Fruit fly (Drosophila melanogaster) whole organism, embryonic: ENCODE results near the gene CG12010.

Experiments used
- ATbp ChIP-seq: fragments of 200-800 bp; sonication (Bioruptor generic); optimal IDR thresholded peaks from 2 replicates; lab custom pipeline; 2017; ENCODE audit warnings: missing biosample characterization, mild to moderate bottlenecking, missing genetic modification characterization, missing genetic modification reagents
- Bteb2 ChIP-seq: fragments of 200-800 bp; sonication (Bioruptor generic); optimal IDR thresholded peaks from 2 replicates; lab custom pipeline; 2016; ENCODE audit warnings: missing biosample characterization, missing genetic modification characterization
- CG11093 ChIP-seq: fragments of 200-800 bp; sonication (Bioruptor generic); IDR thresholded peaks from 3 replicates; pipeline ENCODE4 v1.3.6; 2022; ENCODE audit warnings: missing biosample characterization, missing genetic modification characterization
- CG12659 ChIP-seq: fragments of 200-800 bp; sonication (Bioruptor generic); optimal IDR thresholded peaks from 3 replicates; lab custom pipeline; 2017; ENCODE audit warnings: mild to moderate bottlenecking, missing biosample characterization, missing genetic modification reagents, missing genetic modification characterization
- CG13123 ChIP-seq: fragments of 200-800 bp; sonication (Bioruptor generic); optimal IDR thresholded peaks from 2 replicates; lab custom pipeline; 2016; ENCODE audit warnings: missing biosample characterization, missing genetic modification characterization
- CG13287 ChIP-seq: fragments of 200-800 bp; sonication (Bioruptor generic); IDR thresholded peaks from 2 replicates; pipeline ENCODE4 v1.3.6; 2022; ENCODE audit warnings: missing biosample characterization, missing genetic modification characterization; ENCODE audit not compliant: partially characterized antibody
- CG14860 ChIP-seq: fragments of 200-800 bp; sonication (Bioruptor generic); IDR thresholded peaks from 3 replicates; pipeline ENCODE4 v1.3.6; 2022; ENCODE audit warnings: missing biosample characterization, missing genetic modification characterization; ENCODE audit not compliant: partially characterized antibody
- CG1529 ChIP-seq: fragments of 200-800 bp; sonication (Bioruptor generic); optimal IDR thresholded peaks from 3 replicates; lab custom pipeline; 2018; ENCODE audit warnings: missing biosample characterization, missing genetic modification characterization
- CG15479 ChIP-seq: fragments of 200-800 bp; sonication (Bioruptor generic); optimal IDR thresholded peaks from 3 replicates; lab custom pipeline; 2019; ENCODE audit warnings: missing biosample characterization, mild to moderate bottlenecking, missing genetic modification characterization, moderate library complexity
- CG1647 ChIP-seq: fragments of 200-800 bp; sonication (Bioruptor generic); optimal IDR thresholded peaks from 3 replicates; lab custom pipeline; 2016; ENCODE audit warnings: missing biosample characterization, missing genetic modification characterization
- CG17612 ChIP-seq: fragments of 200-800 bp; sonication (Bioruptor generic); IDR thresholded peaks from 2 replicates; pipeline ENCODE4 v1.3.6; 2022; ENCODE audit warnings: missing biosample characterization, missing genetic modification characterization
- CG6854 ChIP-seq: fragments of 200-800 bp; sonication (Bioruptor generic); optimal IDR thresholded peaks from 3 replicates; lab custom pipeline; 2017; ENCODE audit warnings: missing biosample characterization, mild to moderate bottlenecking, missing genetic modification characterization
- CG7271 ChIP-seq: fragments of 200-800 bp; sonication (Bioruptor generic); optimal IDR thresholded peaks from 2 replicates; lab custom pipeline; 2018; ENCODE audit warnings: missing biosample characterization, mild to moderate bottlenecking, missing genetic modification characterization, moderate library complexity
- CG8290 ChIP-seq, 3 experiments: fragments of 200-800 bp; sonication (Bioruptor generic); optimal IDR thresholded peaks; 2 replicates each; lab custom pipeline; 2016 to 2019; ENCODE audit warnings: missing biosample characterization in 3 of 3, missing genetic modification characterization in 3 of 3, mild to moderate bottlenecking in 2 of 3, moderate library complexity in 1 of 3
- CG8944 ChIP-seq: fragments of 200-800 bp; sonication (Bioruptor generic); optimal IDR thresholded peaks from 3 replicates; lab custom pipeline; 2016; ENCODE audit warnings: missing biosample characterization, missing genetic modification characterization
- Doc3 ChIP-seq: fragments of 200-800 bp; sonication (Bioruptor generic); IDR thresholded peaks from 3 replicates; pipeline ENCODE4 v1.3.6; 2022; ENCODE audit warnings: missing biosample characterization, missing genetic modification characterization; ENCODE audit not compliant: partially characterized antibody
- Dref ChIP-seq: fragments of 200-800 bp; sonication (Bioruptor generic); IDR thresholded peaks from 2 replicates; pipeline ENCODE4 v1.3.6; 2022; ENCODE audit warnings: missing biosample characterization, missing genetic modification characterization
- Gug ChIP-seq: fragments of 200-800 bp; sonication (Bioruptor generic); IDR thresholded peaks from 4 replicates; pipeline ENCODE4 v1.3.6; 2022; ENCODE audit warnings: missing biosample characterization, missing genetic modification characterization
- HLH4C ChIP-seq: fragments of 200-800 bp; sonication (Bioruptor generic); IDR thresholded peaks from 3 replicates; pipeline ENCODE4 v1.3.6; 2022; ENCODE audit warnings: missing biosample characterization, missing genetic modification characterization; ENCODE audit not compliant: partially characterized antibody
- Hey ChIP-seq: fragments of 200-800 bp; sonication (Bioruptor generic); optimal IDR thresholded peaks from 3 replicates; lab custom pipeline; 2018; ENCODE audit warnings: missing biosample characterization, mild to moderate bottlenecking, missing genetic modification characterization
- Lpt ChIP-seq: fragments of >200 bp; optimal IDR thresholded peaks from 2 replicates; lab custom pipeline; 2018; ENCODE audit warnings: missing biosample characterization, missing genetic modification characterization
- NFAT ChIP-seq: fragments of 200-800 bp; sonication (Bioruptor generic); IDR thresholded peaks from 2 replicates; pipeline ENCODE4 v1.3.6; 2022; ENCODE audit warnings: missing biosample characterization, missing genetic modification characterization
- Pdp1 ChIP-seq, 2 experiments: fragments of 200-800 bp; sonication (Bioruptor generic); optimal IDR thresholded peaks; 3 replicates each; lab custom pipeline; 2016; ENCODE audit warnings: missing biosample characterization in 2 of 2, missing genetic modification characterization in 2 of 2, mild to moderate bottlenecking in 1 of 2, moderate library complexity in 1 of 2
- Rfx ChIP-seq: fragments of 200-800 bp; sonication (Bioruptor generic); IDR thresholded peaks from 2 replicates; pipeline ENCODE4 v1.3.6; 2022; ENCODE audit warnings: missing biosample characterization, missing genetic modification characterization
- Side ChIP-seq: fragments of 200-800 bp; sonication (Bioruptor generic); optimal IDR thresholded peaks from 2 replicates; lab custom pipeline; 2016; ENCODE audit warnings: missing biosample characterization, missing genetic modification characterization
- Vsx1 ChIP-seq: fragments of 200-800 bp; sonication (Bioruptor generic); optimal IDR thresholded peaks from 2 replicates; lab custom pipeline; 2017; ENCODE audit warnings: missing biosample characterization, mild to moderate bottlenecking, missing genetic modification characterization, missing genetic modification reagents
- aop ChIP-seq: fragments of 200-800 bp; sonication (Bioruptor generic); IDR thresholded peaks from 2 replicates; pipeline ENCODE4 v1.3.6; 2022; ENCODE audit warnings: missing biosample characterization, missing genetic modification characterization
- az2 ChIP-seq: fragments of 200-800 bp; sonication (Bioruptor generic); optimal IDR thresholded peaks from 3 replicates; lab custom pipeline; 2016; ENCODE audit warnings: missing biosample characterization, missing genetic modification characterization
- cad ChIP-seq: fragments of >200 bp; optimal IDR thresholded peaks from 2 replicates; lab custom pipeline; 2017; ENCODE audit warnings: missing biosample characterization, missing genetic modification characterization
- cas ChIP-seq: fragments of 200-800 bp; sonication (Bioruptor generic); IDR thresholded peaks from 2 replicates; pipeline ENCODE4 v1.3.6; 2022; ENCODE audit warnings: missing biosample characterization, missing genetic modification characterization
- caup ChIP-seq: fragments of 200-800 bp; sonication (Bioruptor generic); optimal IDR thresholded peaks from 3 replicates; lab custom pipeline; 2017; ENCODE audit warnings: missing biosample characterization, mild to moderate bottlenecking, missing genetic modification characterization, moderate library complexity; ENCODE audit not compliant: severe bottlenecking
- crol ChIP-seq: fragments of 200-800 bp; sonication (Bioruptor generic); IDR thresholded peaks from 2 replicates; pipeline ENCODE4 v1.3.6; 2022; ENCODE audit warnings: missing biosample characterization, missing genetic modification characterization
- danr ChIP-seq: fragments of 200-800 bp; sonication (Bioruptor generic); IDR thresholded peaks from 2 replicates; pipeline ENCODE4 v1.3.6; 2022; ENCODE audit warnings: missing biosample characterization, missing genetic modification characterization
- eve ChIP-seq, 2 experiments: fragments of >200 bp; optimal IDR thresholded peaks; 2 replicates each; lab custom pipeline; 2017; ENCODE audit warnings: missing biosample characterization in 2 of 2, missing genetic modification characterization in 2 of 2
- gro ChIP-seq: fragments of 200-800 bp; sonication (Bioruptor generic); optimal IDR thresholded peaks from 2 replicates; lab custom pipeline; 2016; ENCODE audit warnings: missing biosample characterization, missing genetic modification characterization
- jumu ChIP-seq: fragments of 200-800 bp; sonication (Bioruptor generic); optimal IDR thresholded peaks from 3 replicates; lab custom pipeline; 2016; ENCODE audit warnings: missing biosample characterization, missing genetic modification characterization
- maf-S ChIP-seq: fragments of 200-800 bp; sonication (Bioruptor generic); optimal IDR thresholded peaks from 2 replicates; lab custom pipeline; 2016; ENCODE audit warnings: missing biosample characterization, missing genetic modification characterization
- mirr ChIP-seq: fragments of 200-800 bp; sonication (Bioruptor generic); optimal IDR thresholded peaks from 3 replicates; lab custom pipeline; 2018; ENCODE audit warnings: missing biosample characterization, mild to moderate bottlenecking, missing genetic modification characterization
- psq ChIP-seq: fragments of 200-800 bp; sonication (Bioruptor generic); optimal IDR thresholded peaks from 2 replicates; lab custom pipeline; 2017; ENCODE audit warnings: missing biosample characterization, missing genetic modification characterization
- sd ChIP-seq: fragments of 200-800 bp; sonication (Bioruptor generic); optimal IDR thresholded peaks from 3 replicates; lab custom pipeline; 2018; ENCODE audit warnings: missing biosample characterization, mild to moderate bottlenecking, missing genetic modification characterization, moderate library complexity
- sima ChIP-seq: fragments of 200-800 bp; sonication (Bioruptor generic); optimal IDR thresholded peaks from 2 replicates; lab custom pipeline; 2016; ENCODE audit warnings: missing biosample characterization, missing genetic modification characterization
- slou ChIP-seq: fragments of 200-800 bp; sonication (Bioruptor generic); optimal IDR thresholded peaks from 3 replicates; lab custom pipeline; 2016; ENCODE audit warnings: missing biosample characterization, missing genetic modification characterization
- tgo ChIP-seq: fragments of 200-800 bp; sonication (Bioruptor generic); IDR thresholded peaks from 3 replicates; pipeline ENCODE4 v1.3.6; 2022; ENCODE audit warnings: missing biosample characterization, missing genetic modification characterization
- tna ChIP-seq: fragments of 200-800 bp; sonication (Bioruptor generic); IDR thresholded peaks from 2 replicates; pipeline ENCODE4 v1.3.6; 2022; ENCODE audit warnings: missing biosample characterization, missing genetic modification characterization; ENCODE audit not compliant: partially characterized antibody
- toy ChIP-seq: fragments of 200-800 bp; sonication (Bioruptor generic); IDR thresholded peaks from 2 replicates; pipeline ENCODE4 v1.3.6; 2022; ENCODE audit warnings: missing biosample characterization, missing genetic modification characterization
- twi ChIP-seq: fragments of 200-800 bp; optimal IDR thresholded peaks from 2 replicates; lab custom pipeline; 2019; ENCODE audit warnings: missing biosample characterization, mild to moderate bottlenecking, missing genetic modification characterization, moderate library complexity
- usp ChIP-seq: fragments of >200 bp; optimal IDR thresholded peaks from 2 replicates; lab custom pipeline; 2017; ENCODE audit warnings: missing biosample characterization, missing genetic modification characterization
- zen ChIP-seq: fragments of 200-800 bp; sonication (Bioruptor generic); optimal IDR thresholded peaks from 3 replicates; lab custom pipeline; 2018; ENCODE audit warnings: missing biosample characterization, mild to moderate bottlenecking, missing genetic modification characterization, moderate library complexity

Gene CG12010

dm6 chr3L:3399923-3400309, 25.8 kb downstream of the CG12010 start:
- TF ChIP-seq tgo (GFP tag; lab: Robert Waterston, UW) (no peak), eve (GFP tag; optimal IDR thresholded peaks at IDR 0.05; lab: Kevin White, UChicago) (peak in 1 of 2 experiments; percentile 11)

- TF ChIP-seq aop (GFP tag; lab: Robert Waterston, UW) (0 out of 2 replicates have a peak, but pooled peaks have one; percentile 30), CG1529 (GFP tag; lab: Kevin White, UChicago) (no peak), Bteb2 (GFP tag; lab: Kevin White, UChicago) (no peak), tna (GFP tag; lab: Robert Waterston, UW) (no peak), eve (GFP tag; optimal IDR thresholded peaks at IDR 0.05; lab: Kevin White, UChicago) (no peak), HLH4C (no peak), crol (GFP tag; lab: Robert Waterston, UW) (peak; percentile 35; the same call in 1 of the 2 replicates), sd (tag; lab: Kevin White, UChicago) (peak; percentile 12), cad (no peak), CG8290 (GFP tag; optimal IDR thresholded peaks at IDR 0.05; lab: Kevin White, UChicago) (no peak), CG8290 (tag; optimal IDR thresholded peaks at IDR 0.05; lab: Kevin White, UChicago) (peak in 1 of 2 experiments; percentile 39), cas (GFP tag; lab: Robert Waterston, UW) (no peak), mirr (GFP tag; lab: Kevin White, UChicago) (no peak), CG13287 (GFP tag; lab: Robert Waterston, UW) (no peak), danr (GFP tag; lab: Robert Waterston, UW) (no peak), CG15479 (GFP tag; lab: Kevin White, UChicago) (no peak), zen (no peak), Lpt (GFP tag; lab: Kevin White, UChicago) (no peak), psq (no peak), toy (GFP tag; lab: Robert Waterston, UW) (no peak), sima (no peak), CG7271 (tag; lab: Kevin White, UChicago) (no peak), Dref (GFP tag; lab: Robert Waterston, UW) (no peak), CG12659 (GFP tag; lab: Kevin White, UChicago) (no peak), twi (tag; lab: Kevin White, UChicago) (no peak), az2 (GFP tag; lab: Kevin White, UChicago) (no peak), CG1647 (GFP tag; lab: Kevin White, UChicago) (no peak), Vsx1 (no peak), ATbp (GFP tag; lab: Kevin White, UChicago) (no peak), Pdp1 (GFP tag; optimal IDR thresholded peaks at IDR 0.05; lab: Kevin White, UChicago) (no peak), CG11093 (GFP tag; lab: Robert Waterston, UW) (no peak), caup (GFP tag; lab: Kevin White, UChicago) (no peak), NFAT (0 out of 2 replicates have a peak, but pooled peaks have one; percentile 33), Hey (tag; lab: Kevin White, UChicago) (no peak), CG17612 (GFP tag; lab: Robert Waterston, UW) (no peak), Side (GFP tag; lab: Kevin White, UChicago) (no peak), Gug (GFP tag; lab: Robert Waterston, UW) (no peak), CG6854 (GFP tag; lab: Kevin White, UChicago) (no peak), usp (GFP tag; lab: Kevin White, UChicago) (no peak), Doc3 (GFP tag; lab: Robert Waterston, UW) (no peak), gro (no peak), maf-S (GFP tag; lab: Kevin White, UChicago) (no peak), slou (GFP tag; lab: Kevin White, UChicago) (no peak), Rfx (GFP tag; lab: Robert Waterston, UW) (0 out of 2 replicates have a peak, but pooled peaks have one; percentile 35), CG13123 (GFP tag; lab: Kevin White, UChicago) (no peak), CG14860 (GFP tag; lab: Robert Waterston, UW) (no peak; the same call in 2 of the 3 replicates), CG8944 (GFP tag; lab: Kevin White, UChicago) (no peak), jumu (GFP tag; lab: Kevin White, UChicago) (no peak)
Observed at dm6 chr3L:3400555-3401198, 26.6 kb downstream of the CG12010 start.
